Fruit fly (Drosophila melanogaster) whole organism, adult: ENCODE results near the gene CG34265.

Experiments
- CG11617 ChIP-seq: fragments of 200-800 bp; sonication (Bioruptor generic); optimal IDR thresholded peaks from 2 replicates; lab custom pipeline; 2017; ENCODE audit warnings: mild to moderate bottlenecking, missing biosample characterization, missing genetic modification reagents, missing genetic modification characterization
- CG12768 ChIP-seq: fragments of 200-800 bp; sonication (Bioruptor generic); optimal IDR thresholded peaks from 2 replicates; lab custom pipeline; 2017; ENCODE audit warnings: missing biosample characterization, missing genetic modification characterization, mild to moderate bottlenecking, moderate library complexity, missing genetic modification reagents
- CG14711 ChIP-seq: fragments of 200-800 bp; sonication (Bioruptor generic); optimal IDR thresholded peaks from 2 replicates; lab custom pipeline; 2018; ENCODE audit warnings: missing biosample characterization, mild to moderate bottlenecking, missing genetic modification characterization, moderate library complexity
- CG1620 ChIP-seq: fragments of 200-800 bp; sonication (Bioruptor generic); optimal IDR thresholded peaks from 2 replicates; lab custom pipeline; 2016; ENCODE audit warnings: missing biosample characterization, missing genetic modification characterization
- CG33017 ChIP-seq: fragments of 200-800 bp; sonication (Bioruptor generic); optimal IDR thresholded peaks from 2 replicates; lab custom pipeline; 2018; ENCODE audit warnings: missing biosample characterization, mild to moderate bottlenecking, missing genetic modification characterization, moderate library complexity
- CG5204 ChIP-seq: fragments of 200-800 bp; sonication (Bioruptor generic); optimal IDR thresholded peaks from 2 replicates; lab custom pipeline; 2016; ENCODE audit warnings: missing biosample characterization, missing genetic modification characterization
- CG7045 ChIP-seq: fragments of 200-800 bp; sonication (Bioruptor generic); optimal IDR thresholded peaks from 2 replicates; lab custom pipeline; 2017; ENCODE audit warnings: missing biosample characterization, mild to moderate bottlenecking, missing genetic modification characterization
- CG7101 ChIP-seq: fragments of 200-800 bp; sonication (Bioruptor generic); optimal IDR thresholded peaks from 2 replicates; lab custom pipeline; 2018; ENCODE audit warnings: missing biosample characterization, mild to moderate bottlenecking, missing genetic modification characterization, moderate library complexity
- Clk ChIP-seq: fragments of 200-800 bp; sonication (Bioruptor generic); optimal IDR thresholded peaks from 2 replicates; lab custom pipeline; 2017; ENCODE audit warnings: missing biosample characterization, missing genetic modification characterization
- Crg-1 ChIP-seq: fragments of 200-800 bp; sonication (Bioruptor generic); optimal IDR thresholded peaks from 2 replicates; lab custom pipeline; 2016; ENCODE audit warnings: missing biosample characterization, missing genetic modification characterization
- Hr96 ChIP-seq: fragments of 200-800 bp; sonication (Bioruptor generic); optimal IDR thresholded peaks from 2 replicates; lab custom pipeline; 2016; ENCODE audit warnings: missing biosample characterization, missing genetic modification characterization
- Mnt ChIP-seq: fragments of 200-800 bp; sonication (Bioruptor generic); optimal IDR thresholded peaks from 2 replicates; lab custom pipeline; 2016; ENCODE audit warnings: missing biosample characterization, mild to moderate bottlenecking, missing genetic modification characterization
- bab1 ChIP-seq: fragments of 200-800 bp; sonication (Bioruptor generic); optimal IDR thresholded peaks from 3 replicates; lab custom pipeline; 2019; ENCODE audit warnings: missing biosample characterization, mild to moderate bottlenecking, missing genetic modification characterization, moderate library complexity
- cic ChIP-seq: fragments of 200-800 bp; sonication (Bioruptor generic); optimal IDR thresholded peaks from 2 replicates; lab custom pipeline; 2017; ENCODE audit warnings: missing biosample characterization, mild to moderate bottlenecking, missing genetic modification characterization, moderate library complexity
- cnc ChIP-seq, 2 experiments: fragments of >200 bp; optimal IDR thresholded peaks; 2 replicates each; lab custom pipeline; 2017
- kay ChIP-seq: fragments of 200-800 bp; sonication (Bioruptor generic); peaks from one replicate; lab custom pipeline; 2016; ENCODE audit warnings: missing biosample characterization, missing genetic modification characterization, borderline replicate concordance
- ovo ChIP-seq: fragments of 200-800 bp; sonication (Bioruptor generic); optimal IDR thresholded peaks from 2 replicates; lab custom pipeline; 2016; ENCODE audit warnings: missing biosample characterization, missing genetic modification characterization
- pad ChIP-seq: fragments of 200-800 bp; sonication (Bioruptor generic); optimal IDR thresholded peaks from 3 replicates; lab custom pipeline; 2017; ENCODE audit warnings: missing biosample characterization, missing genetic modification characterization, mild to moderate bottlenecking, moderate library complexity, missing genetic modification reagents
- tj ChIP-seq: fragments of 200-800 bp; sonication (Bioruptor generic); optimal IDR thresholded peaks from 3 replicates; lab custom pipeline; 2017; ENCODE audit warnings: missing biosample characterization, mild to moderate bottlenecking, missing genetic modification characterization, moderate library complexity
- toe ChIP-seq: fragments of 200-800 bp; sonication (Bioruptor generic); optimal IDR thresholded peaks from 2 replicates; lab custom pipeline; 2016; ENCODE audit warnings: missing biosample characterization, missing genetic modification characterization

CG34265 gene

dm6 chr3L:3284900-3285299 lies 16.6 kb downstream of the CG34265 start:
- TF ChIP-seq ovo (GFP tag; lab: Kevin White, UChicago) (no peak), CG1620 (GFP tag; lab: Kevin White, UChicago) (no peak), pad (GFP tag; lab: Kevin White, UChicago) (no peak), tj (GFP tag; lab: Kevin White, UChicago) (no peak), Crg-1 (GFP tag; lab: Kevin White, UChicago) (no peak), kay (no peak), cic (GFP tag; lab: Kevin White, UChicago) (no peak), CG33017 (tag; lab: Kevin White, UChicago) (no peak), CG12768 (GFP tag; lab: Kevin White, UChicago) (no peak)

dm6 chr3L:3288414-3288813 lies 20.2 kb downstream of the CG34265 start:
- TF ChIP-seq Hr96 (GFP tag; lab: Kevin White, UChicago): no peak
- TF ChIP-seq cic (GFP tag; lab: Kevin White, UChicago): no peak
- TF ChIP-seq kay: peak; percentile 39
- no peak for TF ChIP-seq tj (GFP tag; lab: Kevin White, UChicago)
- TF ChIP-seq bab1 (GFP tag; lab: Kevin White, UChicago): no peak
- no peak for TF ChIP-seq pad (GFP tag; lab: Kevin White, UChicago)
- no peak for TF ChIP-seq CG33017 (tag; lab: Kevin White, UChicago)

dm6 chr3L:3291159-3291558 lies 22.9 kb downstream of the CG34265 start, which contains the start of gene CG12009:
TSS of gene CG12009 (plus strand) at chr3L:3291459.
- no peak for TF ChIP-seq toe
- TF ChIP-seq Crg-1 (GFP tag; lab: Kevin White, UChicago): no peak
- no peak for TF ChIP-seq CG1620 (GFP tag; lab: Kevin White, UChicago)
- no peak for TF ChIP-seq ovo (GFP tag; lab: Kevin White, UChicago)
- no peak for TF ChIP-seq CG12768 (GFP tag; lab: Kevin White, UChicago)
- no peak for TF ChIP-seq tj (GFP tag; lab: Kevin White, UChicago)
- no peak for TF ChIP-seq CG7101 (tag; lab: Kevin White, UChicago)
- TF ChIP-seq Hr96 (GFP tag; lab: Kevin White, UChicago): no peak
- no peak for TF ChIP-seq Clk
- TF ChIP-seq cnc (optimal IDR thresholded peaks at IDR 0.05; lab: Kevin White, UChicago): no peak
- TF ChIP-seq Mnt (GFP tag; lab: Kevin White, UChicago): no peak
- TF ChIP-seq CG11617 (GFP tag; lab: Kevin White, UChicago): no peak
- no peak for TF ChIP-seq CG7045 (GFP tag; lab: Kevin White, UChicago)
- no peak for TF ChIP-seq bab1 (GFP tag; lab: Kevin White, UChicago)
- TF ChIP-seq pad (GFP tag; lab: Kevin White, UChicago): no peak
- no peak for TF ChIP-seq CG33017 (tag; lab: Kevin White, UChicago)
- TF ChIP-seq cic (GFP tag; lab: Kevin White, UChicago): no peak
- TF ChIP-seq CG5204 (GFP tag; lab: Kevin White, UChicago): no peak
- no peak for TF ChIP-seq kay

dm6 chr3L:3300345-3300744 lies 32.1 kb downstream of the CG34265 start:
- TF ChIP-seq ovo (GFP tag; lab: Kevin White, UChicago) (no peak), CG5204 (GFP tag; lab: Kevin White, UChicago) (no peak), bab1 (GFP tag; lab: Kevin White, UChicago) (no peak), Crg-1 (GFP tag; lab: Kevin White, UChicago) (no peak), pad (GFP tag; lab: Kevin White, UChicago) (no peak), CG12768 (GFP tag; lab: Kevin White, UChicago) (no peak), CG7045 (GFP tag; lab: Kevin White, UChicago) (no peak)

- TF ChIP-seq Hr96 (GFP tag; lab: Kevin White, UChicago) (peak; percentile 69), ovo (GFP tag; lab: Kevin White, UChicago) (no peak), cnc (optimal IDR thresholded peaks at IDR 0.05; lab: Kevin White, UChicago) (no peak), CG7045 (GFP tag; lab: Kevin White, UChicago) (peak; percentile 82), Crg-1 (GFP tag; lab: Kevin White, UChicago) (peak; percentile 12), bab1 (GFP tag; lab: Kevin White, UChicago) (peak; percentile 0), CG1620 (GFP tag; lab: Kevin White, UChicago) (no peak), Clk (peak; percentile 23), pad (GFP tag; lab: Kevin White, UChicago) (peak; percentile 7), CG33017 (tag; lab: Kevin White, UChicago) (peak; percentile 80), tj (GFP tag; lab: Kevin White, UChicago) (peak; percentile 56), toe (peak; percentile 57), CG12768 (GFP tag; lab: Kevin White, UChicago) (peak; percentile 49), Mnt (GFP tag; lab: Kevin White, UChicago) (peak; percentile 22), CG14711 (tag; lab: Kevin White, UChicago) (peak; percentile 69), CG7101 (tag; lab: Kevin White, UChicago) (peak; percentile 72), CG5204 (GFP tag; lab: Kevin White, UChicago) (peak; percentile 71), cic (GFP tag; lab: Kevin White, UChicago) (peak; percentile 59), kay (peak; percentile 78), CG11617 (GFP tag; lab: Kevin White, UChicago) (peak; percentile 78)
Observed at dm6 chr3L:3301171-3301738, 33.0 kb downstream of the CG34265 start.

dm6 chr3L:3303087-3303526 lies 34.8 kb downstream of the CG34265 start, which contains the start of gene CG14968:
TSS of gene CG14968 (minus strand) at chr3L:3303112.
- TF ChIP-seq CG1620 (GFP tag; lab: Kevin White, UChicago): peak; percentile 80
- TF ChIP-seq cic (GFP tag; lab: Kevin White, UChicago): peak; percentile 40
- TF ChIP-seq ovo (GFP tag; lab: Kevin White, UChicago): peak; percentile 65
- TF ChIP-seq toe: peak; percentile 81
- TF ChIP-seq Mnt (GFP tag; lab: Kevin White, UChicago): peak; percentile 62
- peak; percentile 90 for TF ChIP-seq CG7045 (GFP tag; lab: Kevin White, UChicago)
- peak; percentile 85 for TF ChIP-seq Crg-1 (GFP tag; lab: Kevin White, UChicago)
- peak; percentile 94 for TF ChIP-seq CG7101 (tag; lab: Kevin White, UChicago)
- peak; percentile 94 for TF ChIP-seq kay
- TF ChIP-seq cnc (optimal IDR thresholded peaks at IDR 0.05; lab: Kevin White, UChicago): no peak
- peak; percentile 80 for TF ChIP-seq Hr96 (GFP tag; lab: Kevin White, UChicago)
- TF ChIP-seq bab1 (GFP tag; lab: Kevin White, UChicago): peak; percentile 96
- peak; percentile 92 for TF ChIP-seq CG12768 (GFP tag; lab: Kevin White, UChicago)
- peak; percentile 70 for TF ChIP-seq pad (GFP tag; lab: Kevin White, UChicago)
- peak; percentile 89 for TF ChIP-seq CG11617 (GFP tag; lab: Kevin White, UChicago)
- TF ChIP-seq Clk: peak; percentile 86
- peak; percentile 93 for TF ChIP-seq CG14711 (tag; lab: Kevin White, UChicago)
- peak; percentile 93 for TF ChIP-seq CG33017 (tag; lab: Kevin White, UChicago)
- TF ChIP-seq tj (GFP tag; lab: Kevin White, UChicago): peak; percentile 56
- peak; percentile 85 for TF ChIP-seq CG5204 (GFP tag; lab: Kevin White, UChicago)
